Fruit fly (Drosophila melanogaster) whole organism, embryonic: ENCODE data around the gene Rim2.
A peak's percentile ranks its signal among the peaks of the same experiment; 100 is the strongest.

ENCODE experiments used
- Awh ChIP-seq: fragments of 200-800 bp; sonication (Bioruptor generic); IDR thresholded peaks from 2 replicates; pipeline ENCODE4, ENCODE4 v1.3.6; 2022; ENCODE audit warnings: missing biosample characterization, missing genetic modification characterization
- B-H1 ChIP-seq: fragments of 200-800 bp; sonication (Bioruptor generic); IDR thresholded peaks from 3 replicates; pipeline ENCODE4 v1.3.6; 2022; ENCODE audit warnings: missing biosample characterization, missing genetic modification characterization
- CG10267 ChIP-seq: fragments of 200-800 bp; sonication (Bioruptor generic); optimal IDR thresholded peaks from 2 replicates; lab custom pipeline; 2018; ENCODE audit warnings: missing biosample characterization, mild to moderate bottlenecking, missing genetic modification characterization, moderate library complexity
- CG10959 ChIP-seq: fragments of 200-800 bp; sonication (Bioruptor generic); IDR thresholded peaks from 2 replicates; pipeline ENCODE4 v1.3.6; 2022; ENCODE audit warnings: missing biosample characterization, missing genetic modification characterization
- CG12071 ChIP-seq: fragments of 200-800 bp; sonication (Bioruptor generic); optimal IDR thresholded peaks from 3 replicates; lab custom pipeline; 2018; ENCODE audit warnings: missing biosample characterization, mild to moderate bottlenecking, missing genetic modification characterization
- CG12299 ChIP-seq: fragments of 200-800 bp; sonication (Bioruptor generic); optimal IDR thresholded peaks from 2 replicates; lab custom pipeline; 2018; ENCODE audit warnings: missing biosample characterization, mild to moderate bottlenecking, missing genetic modification characterization
- CG14014 ChIP-seq: fragments of 200-800 bp; sonication (Bioruptor generic); IDR thresholded peaks from 2 replicates; pipeline ENCODE4 v1.3.6; 2022; ENCODE audit warnings: missing biosample characterization, missing genetic modification characterization
- CG17328 ChIP-seq: fragments of 200-800 bp; sonication (Bioruptor generic); IDR thresholded peaks from 2 replicates; pipeline ENCODE4 v1.3.6; 2022; ENCODE audit warnings: missing biosample characterization, missing genetic modification characterization
- CG17829 ChIP-seq: fragments of 200-800 bp; optimal IDR thresholded peaks from 2 replicates; lab custom pipeline; 2019; ENCODE audit warnings: missing biosample characterization, mild to moderate bottlenecking, missing genetic modification characterization, moderate library complexity
- CG1792 ChIP-seq: fragments of 200-800 bp; sonication (Bioruptor generic); optimal IDR thresholded peaks from 2 replicates; lab custom pipeline; 2016; ENCODE audit warnings: missing biosample characterization, missing genetic modification characterization
- CG18619 ChIP-seq: fragments of 200-800 bp; sonication (Bioruptor generic); optimal IDR thresholded peaks from 3 replicates; lab custom pipeline; 2017; ENCODE audit warnings: missing biosample characterization, mild to moderate bottlenecking, missing genetic modification characterization
- CG2202 ChIP-seq: fragments of 200-800 bp; sonication (Bioruptor generic); optimal IDR thresholded peaks from 2 replicates; lab custom pipeline; 2018; ENCODE audit warnings: missing biosample characterization, mild to moderate bottlenecking, missing genetic modification characterization
- CG2875 ChIP-seq: fragments of 200-800 bp; sonication (Bioruptor generic); optimal IDR thresholded peaks from 2 replicates; lab custom pipeline; 2017; ENCODE audit warnings: missing biosample characterization, mild to moderate bottlenecking, missing genetic modification characterization, missing genetic modification reagents
- CG30403 ChIP-seq: fragments of 200-800 bp; sonication (Bioruptor generic); optimal IDR thresholded peaks from 3 replicates; lab custom pipeline; 2016; ENCODE audit warnings: missing biosample characterization, missing genetic modification characterization
- CG3838 ChIP-seq: fragments of 200-800 bp; sonication (Bioruptor generic); optimal IDR thresholded peaks from 3 replicates; lab custom pipeline; 2016; ENCODE audit warnings: missing biosample characterization, missing genetic modification characterization
- CG3995 ChIP-seq: fragments of 200-800 bp; sonication (Bioruptor generic); optimal IDR thresholded peaks from 3 replicates; lab custom pipeline; 2016; ENCODE audit warnings: missing biosample characterization, missing genetic modification characterization
- CG42726 ChIP-seq: fragments of 200-800 bp; sonication (Bioruptor generic); IDR thresholded peaks from 2 replicates; pipeline ENCODE4 v1.3.6; 2022; ENCODE audit warnings: missing biosample characterization, missing genetic modification characterization; ENCODE audit not compliant: partially characterized antibody
- CG6689 ChIP-seq: fragments of 200-800 bp; sonication (Bioruptor generic); IDR thresholded peaks from 2 replicates; pipeline ENCODE4 v1.3.6; 2022; ENCODE audit warnings: missing biosample characterization, missing genetic modification characterization
- CG7271 ChIP-seq: fragments of 200-800 bp; sonication (Bioruptor generic); optimal IDR thresholded peaks from 2 replicates; lab custom pipeline; 2018; ENCODE audit warnings: missing biosample characterization, mild to moderate bottlenecking, missing genetic modification characterization, moderate library complexity
- CG8089 ChIP-seq: fragments of 200-800 bp; sonication (Bioruptor generic); optimal IDR thresholded peaks from 3 replicates; lab custom pipeline; 2016; ENCODE audit warnings: missing biosample characterization, missing genetic modification characterization
- D ChIP-seq, 2 experiments: fragments of 200-800 bp in 1 of 2; fragments of >200 bp in 1 of 2; sonication (Bioruptor generic) in 1 of 2; optimal IDR thresholded peaks; 2 replicates in 1 of 2; 3 replicates in 1 of 2; lab custom pipeline; 2017; ENCODE audit warnings: mild to moderate bottlenecking in 1 of 2, missing biosample characterization in 1 of 2, missing genetic modification characterization in 1 of 2, missing genetic modification reagents in 1 of 2
- Dip3 ChIP-seq: fragments of 200-800 bp; sonication (Bioruptor generic); optimal IDR thresholded peaks from 3 replicates; lab custom pipeline; 2016; ENCODE audit warnings: missing biosample characterization, missing genetic modification characterization
- Dll ChIP-seq: fragments of 200-800 bp; sonication (Bioruptor generic); IDR thresholded peaks from 4 replicates; pipeline ENCODE4 v1.3.6; 2022; ENCODE audit warnings: missing biosample characterization, missing genetic modification characterization; ENCODE audit not compliant: partially characterized antibody
- Drgx ChIP-seq: fragments of 200-800 bp; sonication (Bioruptor generic); IDR thresholded peaks from 2 replicates; pipeline ENCODE4 v1.3.6; 2022; ENCODE audit warnings: missing biosample characterization, missing genetic modification characterization
- Elba2 ChIP-seq: fragments of 200-800 bp; sonication (Bioruptor generic); optimal IDR thresholded peaks from 3 replicates; lab custom pipeline; 2016; ENCODE audit warnings: missing biosample characterization, missing genetic modification characterization
- Ets65A ChIP-seq: fragments of 200-800 bp; sonication (Bioruptor generic); peaks from one replicate; lab custom pipeline; 2016; ENCODE audit warnings: missing biosample characterization, missing genetic modification characterization
- Hmr ChIP-seq: fragments of 200-800 bp; sonication (Bioruptor generic); optimal IDR thresholded peaks from 3 replicates; lab custom pipeline; 2017; ENCODE audit warnings: mild to moderate bottlenecking, missing biosample characterization, missing genetic modification reagents, missing genetic modification characterization
- Hr78 ChIP-seq, 2 experiments: fragments of 200-800 bp in 1 of 2; fragments of >200 bp in 1 of 2; sonication (Bioruptor generic) in 1 of 2; optimal IDR thresholded peaks; 2 replicates each; lab custom pipeline; 2017 to 2019; ENCODE audit warnings: missing biosample characterization in 2 of 2, missing genetic modification characterization in 2 of 2, mild to moderate bottlenecking in 1 of 2, moderate library complexity in 1 of 2
- Lim3 ChIP-seq: fragments of 200-800 bp; sonication (Bioruptor generic); IDR thresholded peaks from 2 replicates; pipeline ENCODE4 v1.3.6; 2022; ENCODE audit warnings: missing biosample characterization, missing genetic modification characterization
- Med ChIP-seq: fragments of 200-800 bp; sonication (Bioruptor generic); peaks from one replicate; lab custom pipeline; 2016; ENCODE audit warnings: missing biosample characterization, missing genetic modification characterization, mild to moderate bottlenecking, inconsistent platforms, moderate library complexity
- Poxn ChIP-seq: fragments of 200-800 bp; sonication (Bioruptor generic); IDR thresholded peaks from 2 replicates; pipeline ENCODE4 v1.3.6; 2022; ENCODE audit warnings: missing biosample characterization, missing genetic modification characterization
- Ravus ChIP-seq: fragments of 200-800 bp; sonication (Bioruptor generic); IDR thresholded peaks from 2 replicates; pipeline ENCODE4 v1.3.6; 2022; ENCODE audit warnings: missing biosample characterization, missing genetic modification characterization
- ara ChIP-seq: fragments of 200-800 bp; sonication (Bioruptor generic); IDR thresholded peaks from 2 replicates; pipeline ENCODE4 v1.3.6; 2022; ENCODE audit warnings: missing biosample characterization, missing genetic modification characterization
- chinmo ChIP-seq: fragments of 200-800 bp; sonication (Bioruptor generic); IDR thresholded peaks from 4 replicates; pipeline ENCODE4 v1.3.6; 2022; ENCODE audit warnings: missing biosample characterization, missing genetic modification characterization; ENCODE audit not compliant: partially characterized antibody
- cwo ChIP-seq: fragments of 200-800 bp; sonication (Bioruptor generic); optimal IDR thresholded peaks from 3 replicates; lab custom pipeline; 2017; ENCODE audit warnings: missing biosample characterization, missing genetic modification characterization, mild to moderate bottlenecking, moderate library complexity, missing genetic modification reagents
- eyg ChIP-seq: fragments of 200-800 bp; sonication (Bioruptor generic); optimal IDR thresholded peaks from 3 replicates; lab custom pipeline; 2016; ENCODE audit warnings: missing biosample characterization, missing genetic modification characterization
- gcm ChIP-seq: fragments of 200-800 bp; sonication (Bioruptor generic); optimal IDR thresholded peaks from 2 replicates; lab custom pipeline; 2019; ENCODE audit warnings: missing biosample characterization, mild to moderate bottlenecking, missing genetic modification characterization, moderate library complexity
- kay ChIP-seq: fragments of 200-800 bp; sonication (Bioruptor generic); optimal IDR thresholded peaks from 2 replicates; lab custom pipeline; 2016; ENCODE audit warnings: missing biosample characterization, missing genetic modification characterization
- nau ChIP-seq: fragments of 200-800 bp; sonication (Bioruptor generic); optimal IDR thresholded peaks from 3 replicates; lab custom pipeline; 2017; ENCODE audit warnings: missing biosample characterization, mild to moderate bottlenecking, missing genetic modification characterization, missing genetic modification reagents
- oc ChIP-seq: fragments of 200-800 bp; sonication (Bioruptor generic); optimal IDR thresholded peaks from 2 replicates; lab custom pipeline; 2018; ENCODE audit warnings: missing biosample characterization, mild to moderate bottlenecking, missing genetic modification characterization, moderate library complexity
- pfk ChIP-seq: fragments of 200-800 bp; sonication (Bioruptor generic); optimal IDR thresholded peaks from 2 replicates; lab custom pipeline; 2018; ENCODE audit warnings: missing biosample characterization, mild to moderate bottlenecking, missing genetic modification characterization, moderate library complexity
- pnt ChIP-seq: fragments of 200-800 bp; sonication (Bioruptor generic); optimal IDR thresholded peaks from 3 replicates; lab custom pipeline; 2016; ENCODE audit warnings: missing biosample characterization, missing genetic modification characterization
- stwl ChIP-seq: fragments of 200-800 bp; sonication (Bioruptor generic); optimal IDR thresholded peaks from 3 replicates; lab custom pipeline; 2018; ENCODE audit warnings: missing biosample characterization, mild to moderate bottlenecking, missing genetic modification characterization, moderate library complexity
- tin ChIP-seq: fragments of 200-800 bp; sonication (Bioruptor generic); optimal IDR thresholded peaks from 3 replicates; lab custom pipeline; 2016; ENCODE audit warnings: missing biosample characterization, missing genetic modification characterization
- tio ChIP-seq: fragments of 200-800 bp; sonication (Bioruptor generic); optimal IDR thresholded peaks from 2 replicates; lab custom pipeline; 2017; ENCODE audit warnings: missing biosample characterization, missing genetic modification characterization, inconsistent platforms
- tx ChIP-seq: fragments of 200-800 bp; sonication (Bioruptor generic); optimal IDR thresholded peaks from 2 replicates; lab custom pipeline; 2016; ENCODE audit warnings: missing biosample characterization, missing genetic modification characterization
- usp ChIP-seq: fragments of >200 bp; optimal IDR thresholded peaks from 2 replicates; lab custom pipeline; 2017; ENCODE audit warnings: missing biosample characterization, missing genetic modification characterization
- zen2 ChIP-seq: fragments of 200-800 bp; sonication (Bioruptor generic); IDR thresholded peaks from 3 replicates; pipeline ENCODE4 v1.3.6; 2022; ENCODE audit warnings: missing biosample characterization, missing genetic modification characterization; ENCODE audit not compliant: partially characterized antibody

Gene Rim2

dm6 chr2L:1728620-1728944 is 4.4 kb upstream of the Rim2 start, which contains the start of gene Rrp40 (continued):
- TF ChIP-seq chinmo (GFP tag; lab: Robert Waterston, UW) (no peak), nau (GFP tag; lab: Kevin White, UChicago) (no peak), Hr78 (GFP tag; optimal IDR thresholded peaks at IDR 0.05; lab: Kevin White, UChicago) (no peak), CG17328 (GFP tag; lab: Robert Waterston, UW) (no peak), CG3838 (GFP tag; lab: Kevin White, UChicago) (no peak), CG8089 (GFP tag; lab: Kevin White, UChicago) (no peak), pfk (GFP tag; lab: Kevin White, UChicago) (no peak), Ets65A (GFP tag; lab: Kevin White, UChicago) (no peak), CG2875 (GFP tag; lab: Kevin White, UChicago) (no peak), CG10267 (tag; lab: Kevin White, UChicago) (peak; percentile 94), Drgx (no peak), Dll (no peak), CG18619 (GFP tag; lab: Kevin White, UChicago) (no peak), Elba2 (GFP tag; lab: Kevin White, UChicago) (no peak), stwl (peak; percentile 71), CG6689 (GFP tag; lab: Robert Waterston, UW) (no peak), oc (tag; lab: Kevin White, UChicago) (no peak), pnt (GFP tag; lab: Kevin White, UChicago) (no peak)

- TF ChIP-seq D (optimal IDR thresholded peaks at IDR 0.05; lab: Kevin White, UChicago) (no peak), D (GFP tag; optimal IDR thresholded peaks at IDR 0.05; lab: Kevin White, UChicago) (peak; percentile 94), pfk (GFP tag; lab: Kevin White, UChicago) (peak; percentile 63), cwo (peak; percentile 95), CG30403 (GFP tag; lab: Kevin White, UChicago) (peak; percentile 97), CG14014 (GFP tag; lab: Robert Waterston, UW) (peak; percentile 97), CG7271 (tag; lab: Kevin White, UChicago) (peak; percentile 67), Ravus (peak; percentile 74), tin (GFP tag; lab: Kevin White, UChicago) (peak; percentile 97), CG12299 (peak; percentile 99), CG1792 (GFP tag; lab: Kevin White, UChicago) (peak; percentile 71), Poxn (GFP tag; lab: Robert Waterston, UW) (peak; percentile 94), eyg (peak; percentile 56), Med (GFP tag; lab: Kevin White, UChicago) (peak; percentile 97), Awh (GFP tag; lab: Robert Waterston, UW) (peak; percentile 92), zen2 (GFP tag; lab: Robert Waterston, UW) (no peak; the same call in 2 of the 3 replicates), Ets65A (GFP tag; lab: Kevin White, UChicago) (peak; percentile 98), ara (GFP tag; lab: Robert Waterston, UW) (peak; percentile 94), usp (GFP tag; lab: Kevin White, UChicago) (no peak), CG3995 (GFP tag; lab: Kevin White, UChicago) (peak; percentile 36), CG12071 (GFP tag; lab: Kevin White, UChicago) (peak; percentile 90), CG42726 (GFP tag; lab: Robert Waterston, UW) (no peak; the same call in 1 of the 2 replicates), gcm (peak; percentile 98), kay (peak; percentile 92), CG10959 (GFP tag; lab: Robert Waterston, UW) (peak; percentile 90), B-H1 (GFP tag; lab: Robert Waterston, UW) (peak; percentile 90), CG2202 (peak; percentile 95), tx (GFP tag; lab: Kevin White, UChicago) (peak; percentile 76), Lim3 (peak; percentile 75), CG17829 (peak; percentile 93), Dip3 (peak; percentile 89), tio (peak; percentile 90), Hmr (GFP tag; lab: Kevin White, UChicago) (peak; percentile 99)
Measured at dm6 chr2L:1727826-1728619, 3.8 kb upstream of the Rim2 start.
